Fruit fly (Drosophila melanogaster) whole organism, embryonic: ENCODE measurements around the gene CG17752.

Source experiments
- Awh ChIP-seq: fragments of 200-800 bp; sonication (Bioruptor generic); IDR thresholded peaks from 2 replicates; pipeline ENCODE4, ENCODE4 v1.3.6; 2022; ENCODE audit warnings: missing biosample characterization, missing genetic modification characterization
- CG12071 ChIP-seq: fragments of 200-800 bp; sonication (Bioruptor generic); optimal IDR thresholded peaks from 3 replicates; lab custom pipeline; 2018; ENCODE audit warnings: missing biosample characterization, mild to moderate bottlenecking, missing genetic modification characterization
- CG14014 ChIP-seq: fragments of 200-800 bp; sonication (Bioruptor generic); IDR thresholded peaks from 2 replicates; pipeline ENCODE4 v1.3.6; 2022; ENCODE audit warnings: missing biosample characterization, missing genetic modification characterization
- Dip3 ChIP-seq: fragments of 200-800 bp; sonication (Bioruptor generic); optimal IDR thresholded peaks from 3 replicates; lab custom pipeline; 2016; ENCODE audit warnings: missing biosample characterization, missing genetic modification characterization
- Rfx ChIP-seq: fragments of 200-800 bp; sonication (Bioruptor generic); IDR thresholded peaks from 2 replicates; pipeline ENCODE4 v1.3.6; 2022; ENCODE audit warnings: missing biosample characterization, missing genetic modification characterization
- Xbp1 ChIP-seq: fragments of 200-800 bp; sonication (Bioruptor generic); optimal IDR thresholded peaks from 3 replicates; lab custom pipeline; 2016; ENCODE audit warnings: missing biosample characterization, mild to moderate bottlenecking, missing genetic modification characterization
- Xrp1 ChIP-seq: fragments of 200-800 bp; sonication (Bioruptor generic); IDR thresholded peaks from 2 replicates; pipeline ENCODE4 v1.3.6; 2022; ENCODE audit warnings: missing biosample characterization, missing genetic modification characterization
- bsh ChIP-seq, 2 experiments: fragments of 200-800 bp; sonication (Bioruptor generic); optimal IDR thresholded peaks; 2 replicates each; lab custom pipeline; 2017 to 2018; ENCODE audit warnings: mild to moderate bottlenecking in 2 of 2, missing biosample characterization in 2 of 2, missing genetic modification characterization in 2 of 2, moderate library complexity in 1 of 2
- cg ChIP-seq: fragments of 200-800 bp; sonication (Bioruptor generic); optimal IDR thresholded peaks from 3 replicates; lab custom pipeline; 2019; ENCODE audit warnings: missing biosample characterization, mild to moderate bottlenecking, missing genetic modification characterization, moderate library complexity
- dan ChIP-seq: fragments of 200-800 bp; sonication (Bioruptor generic); IDR thresholded peaks from 2 replicates; pipeline ENCODE4 v1.3.6; 2022; ENCODE audit warnings: missing biosample characterization, missing genetic modification characterization
- maf-S ChIP-seq: fragments of 200-800 bp; sonication (Bioruptor generic); optimal IDR thresholded peaks from 2 replicates; lab custom pipeline; 2016; ENCODE audit warnings: missing biosample characterization, missing genetic modification characterization
- nerfin-1 ChIP-seq: fragments of 200-800 bp; sonication (Bioruptor generic); optimal IDR thresholded peaks from 3 replicates; lab custom pipeline; 2019; ENCODE audit warnings: missing biosample characterization, mild to moderate bottlenecking, missing genetic modification characterization, moderate library complexity
- tin ChIP-seq: fragments of 200-800 bp; sonication (Bioruptor generic); optimal IDR thresholded peaks from 3 replicates; lab custom pipeline; 2016; ENCODE audit warnings: missing biosample characterization, missing genetic modification characterization
- unpg ChIP-seq: fragments of 200-800 bp; sonication (Bioruptor generic); optimal IDR thresholded peaks from 3 replicates; lab custom pipeline; 2018; ENCODE audit warnings: missing biosample characterization, mild to moderate bottlenecking, missing genetic modification characterization, moderate library complexity

DNA sequence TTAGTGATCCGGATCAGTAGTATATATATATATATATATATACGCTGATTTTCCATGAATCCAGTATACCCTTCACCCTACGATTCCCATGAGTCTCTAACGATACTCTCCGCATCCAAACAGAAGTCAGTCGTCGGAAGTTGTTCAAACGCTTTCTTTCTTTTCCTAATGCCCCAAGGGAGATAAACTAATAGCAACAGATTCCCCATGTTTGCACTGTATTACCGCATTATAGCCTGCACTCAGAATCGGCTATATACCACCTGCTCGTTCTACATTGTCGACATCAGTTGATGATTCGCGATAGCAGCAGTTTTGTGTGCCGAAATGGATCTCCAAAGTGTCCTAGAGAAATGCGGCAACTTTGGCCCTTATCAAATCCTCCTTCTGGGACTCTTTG lies 3.1 kb upstream of the CG17752 start, which contains the start of gene CG17751:
- no peak for TF ChIP-seq maf-S (GFP tag; lab: Kevin White, UChicago)
- no peak for TF ChIP-seq bsh (GFP tag; optimal IDR thresholded peaks at IDR 0.05; lab: Kevin White, UChicago)
- no peak for TF ChIP-seq dan (GFP tag; lab: Robert Waterston, UW)
- no peak for TF ChIP-seq cg
- no peak for TF ChIP-seq unpg (GFP tag; lab: Kevin White, UChicago)
- no peak for TF ChIP-seq Rfx (GFP tag; lab: Robert Waterston, UW)
- no peak for TF ChIP-seq Xrp1
- no peak for TF ChIP-seq nerfin-1 (tag; lab: Kevin White, UChicago)
- no peak for TF ChIP-seq CG12071 (GFP tag; lab: Kevin White, UChicago)
- no peak for TF ChIP-seq Dip3
- no peak for TF ChIP-seq CG14014
- TF ChIP-seq tin (GFP tag; lab: Kevin White, UChicago), result no peak
- no peak for TF ChIP-seq Awh (GFP tag; lab: Robert Waterston, UW)
- TF ChIP-seq Xbp1, result no peak
